Worm (Caenorhabditis elegans) whole organism, L3 larva: ENCODE measurements around the gene Y9C12A.1.

Experiments used
- eor-1 ChIP-seq, 2 experiments: fragments of 150-350 bp; optimal IDR thresholded peaks; 2 replicates each; lab custom pipeline; 2014 to 2018; ENCODE audit warnings: missing biosample characterization in 2 of 2, missing genetic modification characterization in 2 of 2
- nhr-11 ChIP-seq: fragments of 150-350 bp; optimal IDR thresholded peaks from 2 replicates; lab custom pipeline; 2014; ENCODE audit warnings: missing biosample characterization, missing genetic modification characterization
- nhr-12 ChIP-seq: fragments of 150-350 bp; optimal IDR thresholded peaks from 2 replicates; lab custom pipeline; 2014; ENCODE audit warnings: missing biosample characterization, missing genetic modification characterization
- skn-1 ChIP-seq: fragments of 150-350 bp; optimal IDR thresholded peaks from 2 replicates; lab custom pipeline; 2014; ENCODE audit warnings: missing biosample characterization, missing genetic modification characterization

DNA sequence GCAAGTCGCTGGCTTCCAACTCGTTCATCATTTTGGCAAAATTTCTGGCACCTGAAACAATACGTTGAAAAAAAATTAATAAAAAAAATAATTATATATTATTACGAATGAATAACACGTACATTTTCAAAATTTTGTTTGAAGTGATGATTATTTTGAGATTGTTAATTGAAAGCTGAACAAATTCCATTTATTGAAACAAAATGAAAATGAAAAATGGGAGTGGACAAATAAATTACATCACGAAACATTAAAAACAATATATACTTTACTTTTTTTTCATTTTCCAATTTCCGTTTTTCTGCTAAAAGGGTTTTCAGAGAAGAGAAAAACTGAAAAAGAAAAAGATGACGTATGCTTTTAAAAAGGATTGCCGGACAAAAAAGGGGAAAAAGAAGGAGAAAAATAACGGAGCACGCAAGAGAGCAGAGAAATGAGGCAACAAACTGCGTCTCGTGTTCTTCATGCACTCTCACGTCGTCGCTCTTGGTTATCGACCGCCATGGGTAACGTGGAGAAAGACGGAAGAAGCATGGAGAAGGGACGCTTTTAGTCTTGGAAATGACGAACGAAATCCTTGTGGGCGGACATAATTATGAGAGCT lies 20.8 kb downstream of the Y9C12A.1 start, which contains the start of gene rund-1:
- TF ChIP-seq nhr-11, result peak; percentile 41
- TF ChIP-seq eor-1 (tag; optimal IDR thresholded peaks at IDR 0.05; lab: Kevin White, UChicago), result no peak
- TF ChIP-seq skn-1 (tag; lab: Kevin White, UChicago), result no peak
- TF ChIP-seq nhr-12, result no peak
